Fruit fly (Drosophila melanogaster): ENCODE measurements around the gene Cp7Fc.

Gene Cp7Fc

DNA sequence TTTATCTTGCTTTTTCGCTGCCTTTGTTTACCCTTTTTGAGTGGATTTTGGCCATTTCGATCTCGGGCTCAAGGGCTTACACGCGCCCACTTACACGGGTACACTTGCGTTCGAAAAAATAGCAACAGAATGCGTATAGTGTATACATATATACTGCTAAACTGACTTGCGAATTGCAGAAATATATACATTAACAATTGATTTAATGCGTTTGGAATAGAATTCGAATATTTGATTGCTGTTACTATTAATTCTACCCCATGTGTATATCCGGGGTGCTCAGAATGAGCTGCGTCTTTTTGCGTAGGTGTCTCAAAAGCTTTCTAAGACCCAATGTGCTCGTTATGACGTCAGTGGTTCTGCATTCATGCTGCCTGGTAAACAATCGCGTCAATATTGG is 16.6 kb downstream of the Cp7Fc start (continued):
- TF ChIP-seq sug (tag; optimal IDR thresholded peaks at IDR 0.05), result peak; percentile 5
- TF ChIP-seq CG2678 (tag; optimal IDR thresholded peaks at IDR 0.05), result peak; percentile 57
- no peak for TF ChIP-seq ken (GFP tag; IDR thresholded peaks at IDR 0.05)
- TF ChIP-seq sob (GFP tag; IDR thresholded peaks at IDR 0.05), result peak; percentile 50; the same call in 1 of the 2 replicates
- TF ChIP-seq mld (GFP tag; IDR thresholded peaks at IDR 0.05; ENCODE audit: partially characterized antibody), result no peak
- TF ChIP-seq bcd (GFP tag; optimal IDR thresholded peaks at IDR 0.05), result peak; percentile 14
- peak; percentile 39 for TF ChIP-seq Hsf (GFP tag; optimal IDR thresholded peaks at IDR 0.05)
- TF ChIP-seq CG13894 (tag; optimal IDR thresholded peaks at IDR 0.05), result peak; percentile 16
- TF ChIP-seq croc (GFP tag; conservative IDR thresholded peaks at IDR 0.05), result no peak
- TF ChIP-seq MBD-R2 (GFP tag; IDR thresholded peaks at IDR 0.05), result peak; percentile 14; the same call in 1 of the 2 replicates
- peak; percentile 43 for TF ChIP-seq ind (GFP tag; optimal IDR thresholded peaks at IDR 0.05)
- TF ChIP-seq CG4328 (GFP tag; optimal IDR thresholded peaks at IDR 0.05), result no peak
- peak; percentile 20 for TF ChIP-seq CG17359 (tag; optimal IDR thresholded peaks at IDR 0.05)
- TF ChIP-seq CG1792 (GFP tag; optimal IDR thresholded peaks at IDR 0.05), result no peak
- no peak for TF ChIP-seq grn (GFP tag; optimal IDR thresholded peaks at IDR 0.05)
- TF ChIP-seq sc (optimal IDR thresholded peaks at IDR 0.05), result no peak
- no peak for TF ChIP-seq sc (GFP tag; optimal IDR thresholded peaks at IDR 0.05)
- peak; percentile 29 for TF ChIP-seq CG18476 (GFP tag; optimal IDR thresholded peaks at IDR 0.05)
- peak; percentile 54 for TF ChIP-seq H2.0 (GFP tag; IDR thresholded peaks at IDR 0.05)
- TF ChIP-seq Nf-YB (GFP tag; optimal IDR thresholded peaks at IDR 0.05), result no peak
- peak; percentile 61 for TF ChIP-seq nmo (GFP tag; optimal IDR thresholded peaks at IDR 0.05)
- TF ChIP-seq prd (optimal IDR thresholded peaks at IDR 0.05), result no peak
- TF ChIP-seq prd (GFP tag; IDR thresholded peaks at IDR 0.05), result peak; percentile 48; the same call in 1 of the 3 replicates
- TF ChIP-seq caup (GFP tag; optimal IDR thresholded peaks at IDR 0.05; ENCODE audit: severe bottlenecking), result peak; percentile 43
- TF ChIP-seq zen (tag; optimal IDR thresholded peaks at IDR 0.05), result no peak
- TF ChIP-seq HLH54F (GFP tag; optimal IDR thresholded peaks at IDR 0.05), result peak; percentile 58
- no peak for TF ChIP-seq CG10274 (GFP tag; optimal IDR thresholded peaks at IDR 0.05)
- no peak for TF ChIP-seq Camta (GFP tag; optimal IDR thresholded peaks at IDR 0.05)
- no peak for TF ChIP-seq CG14667 (GFP tag; IDR thresholded peaks at IDR 0.05)
- peak; percentile 21 for TF ChIP-seq CG12219 (GFP tag; optimal IDR thresholded peaks at IDR 0.05)
- TF ChIP-seq CG17385 (GFP tag; optimal IDR thresholded peaks at IDR 0.05), result no peak
- peak; percentile 19 for TF ChIP-seq mirr (GFP tag; optimal IDR thresholded peaks at IDR 0.05)
- TF ChIP-seq Ada2b (GFP tag; IDR thresholded peaks at IDR 0.05), result peak; percentile 63
- peak; percentile 96 for TF ChIP-seq Med (GFP tag)
- TF ChIP-seq Hr51 (GFP tag; optimal IDR thresholded peaks at IDR 0.05), result peak in 1 of 2 experiments; percentile 48
- peak; percentile 32 for TF ChIP-seq zfh2 (GFP tag; optimal IDR thresholded peaks at IDR 0.05)
- TF ChIP-seq CG1024 (GFP tag; IDR thresholded peaks at IDR 0.05), result no peak
- TF ChIP-seq dpn (GFP tag; optimal IDR thresholded peaks at IDR 0.05), result peak in 1 of 2 experiments; percentile 28
- TF ChIP-seq CG7786 (GFP tag; optimal IDR thresholded peaks at IDR 0.05), result peak; percentile 11
- TF ChIP-seq ttk (GFP tag; IDR thresholded peaks at IDR 0.05), result peak; percentile 43; the same call in 1 of the 2 replicates
- no peak for TF ChIP-seq gt (GFP tag; IDR thresholded peaks at IDR 0.05)
- TF ChIP-seq pan (optimal IDR thresholded peaks at IDR 0.05), result no peak
- peak in 1 of 2 experiments; percentile 41 for TF ChIP-seq pan (GFP tag; optimal IDR thresholded peaks at IDR 0.05 in 1 of 2, IDR thresholded peaks at IDR 0.05 in 1 of 2)
- TF ChIP-seq ci (GFP tag; IDR thresholded peaks at IDR 0.05), result peak; percentile 26; the same call in 1 of the 3 replicates
- peak; percentile 39; the same call in 1 of the 2 replicates for TF ChIP-seq vvl (GFP tag; IDR thresholded peaks at IDR 0.05)
- 0 out of 2 replicates have a peak, but pooled peaks have one; percentile 29 for TF ChIP-seq Xrp1 (GFP tag; IDR thresholded peaks at IDR 0.05)
- TF ChIP-seq Dip3 (GFP tag; optimal IDR thresholded peaks at IDR 0.05), result no peak
- TF ChIP-seq Atf6 (GFP tag; IDR thresholded peaks at IDR 0.05), result peak; percentile 75
- peak; percentile 8 for TF ChIP-seq BtbVII (GFP tag; optimal IDR thresholded peaks at IDR 0.05)
- TF ChIP-seq Vsx1 (GFP tag; optimal IDR thresholded peaks at IDR 0.05), result peak; percentile 18
- no peak for TF ChIP-seq CG10654 (GFP tag; optimal IDR thresholded peaks at IDR 0.05)
- TF ChIP-seq CG6765 (GFP tag; optimal IDR thresholded peaks at IDR 0.05), result no peak
